Fruit fly (Drosophila melanogaster): ENCODE data around the gene danr.

The danr gene

DNA sequence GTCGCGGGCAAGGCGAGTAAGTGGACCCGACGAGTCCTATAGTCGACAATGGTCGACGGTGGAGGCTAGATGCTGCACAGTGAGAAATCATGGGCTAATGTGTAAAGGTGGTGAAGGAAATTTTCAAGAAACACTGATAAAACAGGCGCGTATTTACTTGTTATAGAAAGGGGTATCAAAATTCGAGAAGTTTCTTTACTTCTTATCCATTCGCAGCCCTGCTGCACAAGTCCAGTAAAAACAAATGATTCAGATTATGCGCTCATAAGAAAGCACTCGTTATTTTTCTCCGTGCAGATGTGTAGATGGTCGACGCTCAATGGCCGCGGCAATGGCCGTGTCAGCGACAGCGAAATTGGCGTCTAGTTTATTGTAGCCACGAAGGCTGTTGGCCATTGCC is 38.6 kb downstream of the danr start (continued):
- no peak for TF ChIP-seq CG12942 (GFP tag; optimal IDR thresholded peaks at IDR 0.05)
- TF ChIP-seq ase (GFP tag; IDR thresholded peaks at IDR 0.05): 0 out of 3 replicates have a peak, but pooled peaks have one; percentile 26
- TF ChIP-seq cas (GFP tag; IDR thresholded peaks at IDR 0.05): no peak
- TF ChIP-seq stc (GFP tag; IDR thresholded peaks at IDR 0.05): no peak
- no peak for TF ChIP-seq CG12236 (GFP tag; optimal IDR thresholded peaks at IDR 0.05)
- no peak for TF ChIP-seq CG8359 (GFP tag; optimal IDR thresholded peaks at IDR 0.05; ENCODE audit: borderline replicate concordance)
- TF ChIP-seq lab (GFP tag; optimal IDR thresholded peaks at IDR 0.05): peak; percentile 11
- TF ChIP-seq CG4854 (GFP tag; optimal IDR thresholded peaks at IDR 0.05): no peak
- TF ChIP-seq CG4404 (GFP tag; IDR thresholded peaks at IDR 0.05): peak; percentile 12; the same call in 1 of the 2 replicates
- TF ChIP-seq ato (GFP tag; IDR thresholded peaks at IDR 0.05; ENCODE audit: partially characterized antibody): no peak
- TF ChIP-seq CG13624 (GFP tag; optimal IDR thresholded peaks at IDR 0.05): no peak
- TF ChIP-seq MBD-R2 (GFP tag; IDR thresholded peaks at IDR 0.05): no peak
- no peak for TF ChIP-seq CG17186 (GFP tag; optimal IDR thresholded peaks at IDR 0.05)
- TF ChIP-seq CG10321 (GFP tag; IDR thresholded peaks at IDR 0.05): no peak
- no peak for TF ChIP-seq CG15479 (GFP tag; optimal IDR thresholded peaks at IDR 0.05)
- no peak for TF ChIP-seq CG8089 (GFP tag; optimal IDR thresholded peaks at IDR 0.05)
- no peak for TF ChIP-seq CG10654 (GFP tag; optimal IDR thresholded peaks at IDR 0.05)
- no peak for TF ChIP-seq gce (GFP tag; IDR thresholded peaks at IDR 0.05)
- no peak for TF ChIP-seq exex (tag; optimal IDR thresholded peaks at IDR 0.05)
- no peak for TF ChIP-seq Bteb2 (GFP tag; optimal IDR thresholded peaks at IDR 0.05)
- TF ChIP-seq sr (GFP tag; IDR thresholded peaks at IDR 0.05): no peak
- no peak for TF ChIP-seq jumu (GFP tag; optimal IDR thresholded peaks at IDR 0.05)
- peak; percentile 58 for TF ChIP-seq zf30C (GFP tag; optimal IDR thresholded peaks at IDR 0.05)
- no peak for TF ChIP-seq CG7745 (tag; optimal IDR thresholded peaks at IDR 0.05)
- TF ChIP-seq Sry-δ (GFP tag; optimal IDR thresholded peaks at IDR 0.05): no peak
- TF ChIP-seq CG30403 (GFP tag; optimal IDR thresholded peaks at IDR 0.05): no peak
- no peak for TF ChIP-seq nerfin-2 (GFP tag; IDR thresholded peaks at IDR 0.05; ENCODE audit: partially characterized antibody)
- no peak for TF ChIP-seq E2f2 (GFP tag; IDR thresholded peaks at IDR 0.05)
- no peak for TF ChIP-seq Blimp-1 (GFP tag; optimal IDR thresholded peaks at IDR 0.05)
- no peak for TF ChIP-seq CG5245 (GFP tag; optimal IDR thresholded peaks at IDR 0.05)
- TF ChIP-seq crc (GFP tag; optimal IDR thresholded peaks at IDR 0.05): no peak
- TF ChIP-seq CG7556 (GFP tag; optimal IDR thresholded peaks at IDR 0.05): peak; percentile 6
- no peak for TF ChIP-seq her (GFP tag; optimal IDR thresholded peaks at IDR 0.05)
- no peak for TF ChIP-seq Dad (GFP tag; optimal IDR thresholded peaks at IDR 0.05)
- TF ChIP-seq Dbx (GFP tag; IDR thresholded peaks at IDR 0.05): no peak
- TF ChIP-seq CG32767 (GFP tag; IDR thresholded peaks at IDR 0.05): no peak
- TF ChIP-seq Deaf1 (tag; optimal IDR thresholded peaks at IDR 0.05): no peak
- no peak for TF ChIP-seq gcm (GFP tag; optimal IDR thresholded peaks at IDR 0.05)
- TF ChIP-seq ken (GFP tag; IDR thresholded peaks at IDR 0.05): no peak
- peak; percentile 18 for TF ChIP-seq phol (tag; optimal IDR thresholded peaks at IDR 0.05)
- TF ChIP-seq tup (GFP tag; optimal IDR thresholded peaks at IDR 0.05): no peak
- TF ChIP-seq gem (tag; optimal IDR thresholded peaks at IDR 0.05): peak; percentile 31
- no peak for TF ChIP-seq lov (optimal IDR thresholded peaks at IDR 0.05)
- no peak for TF ChIP-seq lov (GFP tag; IDR thresholded peaks at IDR 0.05)
- TF ChIP-seq CG2116 (GFP tag; optimal IDR thresholded peaks at IDR 0.05): no peak
- no peak for TF ChIP-seq lbe (GFP tag; optimal IDR thresholded peaks at IDR 0.05)
- TF ChIP-seq pum (GFP tag; optimal IDR thresholded peaks at IDR 0.05): no peak
- TF ChIP-seq Ssrp (tag; optimal IDR thresholded peaks at IDR 0.05): no peak
- TF ChIP-seq Hmx (GFP tag; optimal IDR thresholded peaks at IDR 0.05): no peak
- peak; percentile 18 for TF ChIP-seq CG1603 (tag; optimal IDR thresholded peaks at IDR 0.05)
- peak; percentile 19 for TF ChIP-seq grau (tag; optimal IDR thresholded peaks at IDR 0.05)
- TF ChIP-seq unpg (GFP tag; optimal IDR thresholded peaks at IDR 0.05): no peak
